Worm (Caenorhabditis elegans): ENCODE data around the gene emb-1.
A peak's percentile ranks its signal among the peaks of the same experiment; 100 is the strongest.

The emb-1 gene

ce11 chrIII:5173139-5173538 is at the start of gene emb-1:
Gene emb-1, plus strand, starts transcription at chrIII:5173439.
- TF ChIP-seq F13C5.2 (tag; optimal IDR thresholded peaks at IDR 0.05), result no peak
- no peak for TF ChIP-seq B0310.2 (tag; optimal IDR thresholded peaks at IDR 0.05)
- TF ChIP-seq ets-7 (tag; optimal IDR thresholded peaks at IDR 0.05), result no peak
- TF ChIP-seq pes-1 (GFP tag; IDR thresholded peaks at IDR 0.05), result no peak
- TF ChIP-seq hmg-4 (GFP tag; optimal IDR thresholded peaks at IDR 0.05), result no peak
- TF ChIP-seq ceh-13 (GFP tag; optimal IDR thresholded peaks at IDR 0.05), result no peak
- no peak for TF ChIP-seq flt-1 (GFP tag; IDR thresholded peaks at IDR 0.05)
- no peak for TF ChIP-seq sea-1 (GFP tag; conservative IDR thresholded peaks at IDR 0.05)
- no peak for TF ChIP-seq tra-4 (tag; optimal IDR thresholded peaks at IDR 0.05)
- TF ChIP-seq hmbx-1 (tag; optimal IDR thresholded peaks at IDR 0.05), result no peak
- no peak for TF ChIP-seq scrt-1 (GFP tag; IDR thresholded peaks at IDR 0.05)
- no peak for TF ChIP-seq ceh-36 (tag; optimal IDR thresholded peaks at IDR 0.05)

- TF ChIP-seq flt-1 (GFP tag; IDR thresholded peaks at IDR 0.05), result no peak
These were observed 48.9 kb upstream of the emb-1 start for ce11 chrIII:5124385-5124784.

ce11 chrIII:5125759-5126158 is 47.5 kb upstream of the emb-1 start:
- no peak for TF ChIP-seq B0310.2 (tag; optimal IDR thresholded peaks at IDR 0.05)
- TF ChIP-seq F13C5.2 (tag; optimal IDR thresholded peaks at IDR 0.05), result no peak
- no peak for TF ChIP-seq ceh-13 (GFP tag; optimal IDR thresholded peaks at IDR 0.05)
- no peak for TF ChIP-seq hnd-1 (tag; optimal IDR thresholded peaks at IDR 0.05)
- no peak for TF ChIP-seq ets-7 (tag; optimal IDR thresholded peaks at IDR 0.05)
- TF ChIP-seq tbx-37 (GFP tag; conservative IDR thresholded peaks at IDR 0.05), result no peak
- no peak for TF ChIP-seq tra-4 (tag; optimal IDR thresholded peaks at IDR 0.05)
- TF ChIP-seq ama-1 (optimal IDR thresholded peaks at IDR 0.05), result no peak
- TF ChIP-seq ceh-36 (tag; optimal IDR thresholded peaks at IDR 0.05), result no peak
- no peak for TF ChIP-seq sea-1 (GFP tag; conservative IDR thresholded peaks at IDR 0.05)

ce11 chrIII:5126988-5127387 is 46.3 kb upstream of the emb-1 start:
- TF ChIP-seq tbx-11 (GFP tag; IDR thresholded peaks at IDR 0.05) (no peak), tbx-37 (GFP tag; conservative IDR thresholded peaks at IDR 0.05) (no peak), scrt-1 (GFP tag; IDR thresholded peaks at IDR 0.05) (no peak), B0310.2 (tag; optimal IDR thresholded peaks at IDR 0.05) (no peak), sea-1 (GFP tag; conservative IDR thresholded peaks at IDR 0.05) (no peak), hmg-4 (GFP tag; optimal IDR thresholded peaks at IDR 0.05) (no peak), F13C5.2 (tag; optimal IDR thresholded peaks at IDR 0.05) (no peak), ama-1 (optimal IDR thresholded peaks at IDR 0.05) (no peak), tra-4 (tag; optimal IDR thresholded peaks at IDR 0.05) (no peak)

ce11 chrIII:5129261-5129660 is 44.0 kb upstream of the emb-1 start:
- TF ChIP-seq sea-1 (GFP tag; conservative IDR thresholded peaks at IDR 0.05) (no peak), hnd-1 (tag; optimal IDR thresholded peaks at IDR 0.05) (no peak), pes-1 (GFP tag; IDR thresholded peaks at IDR 0.05) (no peak), hmg-4 (GFP tag; optimal IDR thresholded peaks at IDR 0.05) (no peak), hmbx-1 (tag; optimal IDR thresholded peaks at IDR 0.05) (no peak), tbx-37 (GFP tag; conservative IDR thresholded peaks at IDR 0.05) (no peak), aly-1 (tag; optimal IDR thresholded peaks at IDR 0.05) (no peak), tra-4 (tag; optimal IDR thresholded peaks at IDR 0.05) (no peak), tbx-11 (GFP tag; IDR thresholded peaks at IDR 0.05) (no peak), F13C5.2 (tag; optimal IDR thresholded peaks at IDR 0.05) (no peak), ama-1 (optimal IDR thresholded peaks at IDR 0.05) (no peak), ceh-13 (GFP tag; optimal IDR thresholded peaks at IDR 0.05) (no peak)

- TF ChIP-seq tbx-37 (GFP tag; conservative IDR thresholded peaks at IDR 0.05) (no peak), F13C5.2 (tag; optimal IDR thresholded peaks at IDR 0.05) (no peak), B0310.2 (tag; optimal IDR thresholded peaks at IDR 0.05) (no peak), aly-1 (tag; optimal IDR thresholded peaks at IDR 0.05) (no peak), hmbx-1 (tag; optimal IDR thresholded peaks at IDR 0.05) (no peak), hnd-1 (tag; optimal IDR thresholded peaks at IDR 0.05) (no peak), ama-1 (optimal IDR thresholded peaks at IDR 0.05) (no peak)
These were observed 42.6 kb upstream of the emb-1 start for ce11 chrIII:5130654-5131053.

- TF ChIP-seq hnd-1 (tag; optimal IDR thresholded peaks at IDR 0.05) (no peak), F13C5.2 (tag; optimal IDR thresholded peaks at IDR 0.05) (no peak)
These were observed 38.7 kb upstream of the emb-1 start for ce11 chrIII:5134506-5134905.

ce11 chrIII:5136033-5136597 is 37.1 kb upstream of the emb-1 start, which contains the start of gene tbx-2:
Gene tbx-2, minus strand, starts transcription at chrIII:5136296.
- TF ChIP-seq aly-1 (tag; optimal IDR thresholded peaks at IDR 0.05), result peak; percentile 17
- TF ChIP-seq flt-1 (GFP tag; IDR thresholded peaks at IDR 0.05), result no peak
- no peak for TF ChIP-seq ceh-13 (GFP tag; optimal IDR thresholded peaks at IDR 0.05)
- TF ChIP-seq F13C5.2 (tag; optimal IDR thresholded peaks at IDR 0.05), result no peak
- 0 out of 2 replicates have a peak, but pooled peaks have one; percentile 26 for TF ChIP-seq sea-1 (GFP tag; conservative IDR thresholded peaks at IDR 0.05)
- TF ChIP-seq scrt-1 (GFP tag; IDR thresholded peaks at IDR 0.05), result 0 out of 2 replicates have a peak, but pooled peaks have one; percentile 62

- TF ChIP-seq flt-1 (GFP tag; IDR thresholded peaks at IDR 0.05), result no peak
- no peak for TF ChIP-seq ceh-36 (tag; optimal IDR thresholded peaks at IDR 0.05)
- TF ChIP-seq sea-1 (GFP tag; conservative IDR thresholded peaks at IDR 0.05), result no peak
- TF ChIP-seq hmg-4 (GFP tag; optimal IDR thresholded peaks at IDR 0.05), result no peak
- no peak for TF ChIP-seq hmbx-1 (tag; optimal IDR thresholded peaks at IDR 0.05)
- no peak for TF ChIP-seq ceh-13 (GFP tag; optimal IDR thresholded peaks at IDR 0.05)
- TF ChIP-seq tbx-11 (GFP tag; IDR thresholded peaks at IDR 0.05), result no peak
- TF ChIP-seq F13C5.2 (tag; optimal IDR thresholded peaks at IDR 0.05), result no peak
- no peak for TF ChIP-seq tra-4 (tag; optimal IDR thresholded peaks at IDR 0.05)
- no peak for TF ChIP-seq B0310.2 (tag; optimal IDR thresholded peaks at IDR 0.05)
- no peak for TF ChIP-seq ets-7 (tag; optimal IDR thresholded peaks at IDR 0.05)
- TF ChIP-seq ama-1 (optimal IDR thresholded peaks at IDR 0.05), result no peak
- no peak for TF ChIP-seq scrt-1 (GFP tag; IDR thresholded peaks at IDR 0.05)
- TF ChIP-seq tbx-37 (GFP tag; conservative IDR thresholded peaks at IDR 0.05), result no peak
- no peak for TF ChIP-seq pes-1 (GFP tag; IDR thresholded peaks at IDR 0.05)
- no peak for TF ChIP-seq hnd-1 (tag; optimal IDR thresholded peaks at IDR 0.05)
- TF ChIP-seq aly-1 (tag; optimal IDR thresholded peaks at IDR 0.05), result no peak
These were observed 36.1 kb upstream of the emb-1 start for ce11 chrIII:5137099-5137498.
